Worm (Caenorhabditis elegans) whole organism, L1 larva: Measurements from ENCODE around the gene Y73B6BL.37.

Experiments
- alr-1 ChIP-seq: fragments of 200-800 bp; sonication (Bioruptor generic); optimal IDR thresholded peaks from 2 replicates; lab custom pipeline; 2018; ENCODE audit warnings: borderline replicate concordance, mild to moderate bottlenecking, missing genetic modification characterization, missing compliant biosample characterization
- ceh-63 ChIP-seq: fragments of 200-800 bp; sonication (Bioruptor generic); optimal IDR thresholded peaks from 2 replicates; lab custom pipeline; 2018; ENCODE audit warnings: mild to moderate bottlenecking, missing genetic modification characterization, missing compliant biosample characterization
- efl-1 ChIP-seq, 4 experiments: fragments of 150-350 bp; optimal IDR thresholded peaks in 3 of 4; peaks in 1 of 4; 1 replicate in 1 of 4; 2 replicates in 3 of 4; lab custom pipeline; 2014; ENCODE audit warnings: missing biosample characterization in 2 of 4, missing genetic modification characterization in 2 of 4, missing genetic modification reagents in 2 of 4
- efl-3 ChIP-seq: fragments of 200-800 bp; sonication (Bioruptor generic); optimal IDR thresholded peaks from 2 replicates; lab custom pipeline; 2018; ENCODE audit warnings: mild to moderate bottlenecking, missing genetic modification characterization, missing compliant biosample characterization
- fkh-8 ChIP-seq: sonication (generic microtip); optimal IDR thresholded peaks from 2 replicates; lab custom pipeline; 2016; ENCODE audit warnings: mild to moderate bottlenecking, missing genetic modification characterization, missing compliant biosample characterization
- lin-15B ChIP-seq: fragments of 150-350 bp; sonication (generic microtip); optimal IDR thresholded peaks from 3 replicates; lab custom pipeline; 2014; ENCODE audit warnings: missing biosample characterization, missing genetic modification characterization
- mdl-1 ChIP-seq, 2 experiments: fragments of 150-350 bp; optimal IDR thresholded peaks; 2 replicates each; lab custom pipeline; 2014 to 2017; ENCODE audit warnings: missing biosample characterization in 2 of 2, missing genetic modification characterization in 2 of 2, inconsistent platforms in 1 of 2
- nhr-19 ChIP-seq: fragments of 200-800 bp; sonication (Bioruptor generic); conservative IDR thresholded peaks from 2 replicates; pipeline ENCODE4 v1.3.6; 2022; ENCODE audit warnings: missing genetic modification characterization, missing compliant biosample characterization
- nhr-47 ChIP-seq: sonication (generic microtip); optimal IDR thresholded peaks from 2 replicates; lab custom pipeline; 2016; ENCODE audit warnings: mild to moderate bottlenecking, missing genetic modification characterization, moderate library complexity, missing compliant biosample characterization
- nhr-84 ChIP-seq: sonication (generic microtip); optimal IDR thresholded peaks from 2 replicates; lab custom pipeline; 2017; ENCODE audit warnings: missing biosample characterization, missing genetic modification characterization
- tbx-2 ChIP-seq: sonication (generic microtip); optimal IDR thresholded peaks from 2 replicates; lab custom pipeline; 2016; ENCODE audit warnings: missing genetic modification characterization, missing compliant biosample characterization
- unc-130 ChIP-seq: fragments of 150-350 bp; optimal IDR thresholded peaks from 2 replicates; lab custom pipeline; 2017; ENCODE audit warnings: missing biosample characterization, missing genetic modification characterization, inconsistent platforms
- unc-62 ChIP-seq: fragments of 150-350 bp; optimal IDR thresholded peaks from 2 replicates; lab custom pipeline; 2014; ENCODE audit warnings: missing biosample characterization, missing genetic modification reagents, missing genetic modification characterization
- xbp-1 ChIP-seq: sonication (generic microtip); optimal IDR thresholded peaks from 2 replicates; lab custom pipeline; 2016; ENCODE audit warnings: missing genetic modification characterization, missing compliant biosample characterization
- ztf-4 ChIP-seq: fragments of 150-350 bp; optimal IDR thresholded peaks from 2 replicates; lab custom pipeline; 2014; ENCODE audit warnings: missing biosample characterization, missing genetic modification characterization

The Y73B6BL.37 gene

ce11 chrIV:6531450-6531849 lies 44.3 kb downstream of the Y73B6BL.37 start, which contains the start of gene C01G5.4:
TSS of gene C01G5.4 (plus strand) at chrIV:6531750.
- no peak for TF ChIP-seq nhr-84
- TF ChIP-seq xbp-1 (tag; lab: Kevin White, UChicago), result no peak
- no peak for TF ChIP-seq tbx-2 (tag; lab: Kevin White, UChicago)
- no peak for TF ChIP-seq unc-130 (tag; lab: Kevin White, UChicago)
- TF ChIP-seq nhr-19 (GFP tag; lab: Robert Waterston, UW), result no peak
- no peak for TF ChIP-seq unc-62 (GFP tag; lab: Kevin White, UChicago)
- no peak for TF ChIP-seq mdl-1 (tag; optimal IDR thresholded peaks at IDR 0.05; lab: Kevin White, UChicago)
- TF ChIP-seq fkh-8 (tag; lab: Kevin White, UChicago), result no peak
- TF ChIP-seq efl-3 (GFP tag; lab: Kevin White, UChicago), result no peak
- TF ChIP-seq lin-15B (tag; lab: Kevin White, UChicago), result no peak

- no peak for TF ChIP-seq ceh-63 (GFP tag; lab: Kevin White, UChicago)
- TF ChIP-seq nhr-47 (tag; lab: Kevin White, UChicago), result no peak
- no peak for TF ChIP-seq ztf-4 (tag; lab: Kevin White, UChicago)
- TF ChIP-seq efl-1 (optimal IDR thresholded peaks at IDR 0.05; lab: Kevin White, UChicago), result no peak
- peak in 1 of 2 experiments; percentile 77 for TF ChIP-seq efl-1 (GFP tag; optimal IDR thresholded peaks at IDR 0.05 in 1 of 2; lab: Kevin White, UChicago)
- no peak for TF ChIP-seq alr-1 (tag; lab: Kevin White, UChicago)
- TF ChIP-seq, all 84 proteins: peak for 1
Observed at ce11 chrIV:6535908-6536307, 48.8 kb downstream of the Y73B6BL.37 start, which contains the start of gene C01G5.3. TSS of gene C01G5.3 (plus strand) at chrIV:6536208.
